Fruit fly (Drosophila melanogaster) S2 (cell line): ENCODE measurements around the gene CG9040.

Source experiments
- CG8478 ChIP-seq: fragments of >200 bp; optimal IDR thresholded peaks from 2 replicates; lab custom pipeline; 2018
- CTCF ChIP-seq, 2 experiments: fragments of >200 bp; optimal IDR thresholded peaks; 2 replicates each; lab custom pipeline; 2018

dm6 chr3L:13952484-13953048 is 35.1 kb upstream of the CG9040 start:
- no peak for TF ChIP-seq CG8478
- no peak for TF ChIP-seq CTCF (optimal IDR thresholded peaks at IDR 0.05; lab: Kevin White, UChicago)
